Worm (Caenorhabditis elegans): ENCODE results near the gene Y46B2A.3.
A peak's percentile ranks its signal among the peaks of the same experiment; 100 is the strongest.

Gene Y46B2A.3

ce11 chrII:866801-867200 is at the start of gene Y46B2A.3:
Gene Y46B2A.3 (minus strand): TSS chrII:866901.
- TF ChIP-seq ama-1 (optimal IDR thresholded peaks at IDR 0.05) (no peak), scrt-1 (GFP tag; IDR thresholded peaks at IDR 0.05) (no peak), hmg-4 (GFP tag; optimal IDR thresholded peaks at IDR 0.05) (no peak), ceh-36 (tag; optimal IDR thresholded peaks at IDR 0.05) (no peak), tra-4 (tag; optimal IDR thresholded peaks at IDR 0.05) (no peak), ceh-13 (GFP tag; optimal IDR thresholded peaks at IDR 0.05) (no peak)

DNA sequence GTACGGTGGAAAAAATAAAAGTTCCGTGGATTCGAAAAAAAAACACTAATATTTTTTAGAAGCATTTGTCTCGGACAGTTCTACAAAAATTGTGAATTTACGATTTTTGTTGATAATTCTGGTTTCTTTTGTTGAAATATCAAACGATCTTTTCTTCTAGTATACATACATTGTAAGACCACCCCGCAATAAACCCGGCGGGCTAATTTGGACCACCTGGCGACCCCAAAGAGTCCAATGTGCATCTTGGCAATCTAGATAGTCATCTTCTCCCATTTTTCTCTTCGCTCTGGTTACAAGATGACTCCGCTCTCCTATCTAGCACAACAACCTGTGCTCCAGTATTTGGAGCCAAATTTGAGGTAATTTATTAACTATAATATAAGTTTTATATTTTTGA is 49.1 kb upstream of the Y46B2A.3 start, which contains the start of gene fbxc-29:
Gene fbxc-29, plus strand, starts transcription at position 301 of the 400 bp plus-strand sequence.
- TF ChIP-seq ets-7 (tag; optimal IDR thresholded peaks at IDR 0.05) (no peak), ceh-13 (GFP tag; optimal IDR thresholded peaks at IDR 0.05) (no peak), aly-1 (tag; optimal IDR thresholded peaks at IDR 0.05) (no peak), tbx-11 (GFP tag; IDR thresholded peaks at IDR 0.05) (no peak), tbx-37 (GFP tag; conservative IDR thresholded peaks at IDR 0.05) (no peak), F13C5.2 (tag; optimal IDR thresholded peaks at IDR 0.05) (no peak), tra-4 (tag; optimal IDR thresholded peaks at IDR 0.05) (no peak), sea-1 (GFP tag; conservative IDR thresholded peaks at IDR 0.05) (no peak), hmbx-1 (tag; optimal IDR thresholded peaks at IDR 0.05) (no peak), hmg-4 (GFP tag; optimal IDR thresholded peaks at IDR 0.05) (no peak), scrt-1 (GFP tag; IDR thresholded peaks at IDR 0.05) (no peak), hnd-1 (tag; optimal IDR thresholded peaks at IDR 0.05) (no peak), pes-1 (GFP tag; IDR thresholded peaks at IDR 0.05) (no peak), flt-1 (GFP tag; IDR thresholded peaks at IDR 0.05) (no peak), B0310.2 (tag; optimal IDR thresholded peaks at IDR 0.05) (no peak), ceh-36 (tag; optimal IDR thresholded peaks at IDR 0.05) (no peak), ama-1 (optimal IDR thresholded peaks at IDR 0.05) (no peak)

DNA sequence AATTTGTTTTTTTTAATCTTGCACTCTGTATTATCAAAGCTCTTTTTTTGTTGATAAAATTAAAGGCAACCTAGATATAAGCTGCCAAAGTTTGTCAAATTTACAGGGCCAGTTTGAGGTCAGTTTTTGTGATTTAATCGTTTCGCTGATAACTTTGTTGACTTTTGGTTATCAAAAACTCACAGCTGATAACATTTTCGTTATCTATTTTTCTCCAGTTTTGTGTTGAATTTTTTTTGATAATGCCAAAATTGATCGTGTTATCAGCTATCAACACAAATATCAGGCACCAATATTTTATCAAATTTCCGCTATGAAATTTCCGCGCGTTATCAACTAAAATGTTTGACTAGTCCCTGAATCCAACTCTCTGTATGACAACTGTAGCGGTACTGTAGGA is 48.5 kb upstream of the Y46B2A.3 start:
- TF ChIP-seq flt-1 (GFP tag; IDR thresholded peaks at IDR 0.05) (no peak), hnd-1 (tag; optimal IDR thresholded peaks at IDR 0.05) (no peak), B0310.2 (tag; optimal IDR thresholded peaks at IDR 0.05) (no peak), ets-7 (tag; optimal IDR thresholded peaks at IDR 0.05) (no peak)

DNA sequence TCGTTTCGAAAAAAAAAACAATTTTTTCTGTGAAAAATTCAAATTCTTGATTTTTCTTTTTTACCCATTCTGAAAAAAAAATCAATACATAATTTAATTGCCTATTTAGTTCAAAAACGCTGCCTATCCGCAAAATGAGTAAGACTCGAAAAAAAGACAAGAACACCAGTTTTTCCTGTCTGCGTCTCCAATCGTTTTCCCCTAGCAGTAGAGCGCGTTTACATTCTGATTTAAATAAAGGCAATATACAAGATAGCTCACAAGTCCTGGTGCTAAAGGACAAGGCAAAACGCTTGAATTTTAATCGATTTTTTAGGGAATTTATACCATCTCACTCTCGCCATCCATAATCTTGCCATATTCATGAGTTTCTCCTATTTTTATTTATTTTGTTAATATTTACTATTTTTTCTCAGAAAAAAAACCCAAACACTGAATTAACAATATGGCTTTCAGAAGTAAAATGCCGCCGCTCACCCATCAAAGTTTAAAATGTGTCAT is 46.6 kb upstream of the Y46B2A.3 start, which contains the start of gene fbxc-33:
Gene fbxc-33, plus strand, starts transcription at position 451 of the 501 bp plus-strand sequence.
- TF ChIP-seq ceh-13 (GFP tag; optimal IDR thresholded peaks at IDR 0.05) (no peak), scrt-1 (GFP tag; IDR thresholded peaks at IDR 0.05) (no peak), pes-1 (GFP tag; IDR thresholded peaks at IDR 0.05) (no peak), ets-7 (tag; optimal IDR thresholded peaks at IDR 0.05) (no peak), ama-1 (optimal IDR thresholded peaks at IDR 0.05) (no peak), tra-4 (tag; optimal IDR thresholded peaks at IDR 0.05) (no peak), flt-1 (GFP tag; IDR thresholded peaks at IDR 0.05) (no peak), hmbx-1 (tag; optimal IDR thresholded peaks at IDR 0.05) (no peak), F13C5.2 (tag; optimal IDR thresholded peaks at IDR 0.05) (no peak), aly-1 (tag; optimal IDR thresholded peaks at IDR 0.05) (no peak)

- TF ChIP-seq ceh-13 (GFP tag; optimal IDR thresholded peaks at IDR 0.05) (no peak), hnd-1 (tag; optimal IDR thresholded peaks at IDR 0.05) (no peak), tbx-37 (GFP tag; conservative IDR thresholded peaks at IDR 0.05) (no peak), sea-1 (GFP tag; conservative IDR thresholded peaks at IDR 0.05) (no peak), hmg-4 (GFP tag; optimal IDR thresholded peaks at IDR 0.05) (no peak), pes-1 (GFP tag; IDR thresholded peaks at IDR 0.05) (no peak), flt-1 (GFP tag; IDR thresholded peaks at IDR 0.05) (no peak), tra-4 (tag; optimal IDR thresholded peaks at IDR 0.05) (no peak), ama-1 (optimal IDR thresholded peaks at IDR 0.05) (no peak), ets-7 (tag; optimal IDR thresholded peaks at IDR 0.05) (no peak), tbx-11 (GFP tag; IDR thresholded peaks at IDR 0.05) (no peak), B0310.2 (tag; optimal IDR thresholded peaks at IDR 0.05) (no peak), ceh-36 (tag; optimal IDR thresholded peaks at IDR 0.05) (no peak)
Measured at ce11 chrII:911680-912079, 45.0 kb upstream of the Y46B2A.3 start, which contains the start of gene fbxc-31. Gene fbxc-31 (plus strand): TSS chrII:911980.

DNA sequence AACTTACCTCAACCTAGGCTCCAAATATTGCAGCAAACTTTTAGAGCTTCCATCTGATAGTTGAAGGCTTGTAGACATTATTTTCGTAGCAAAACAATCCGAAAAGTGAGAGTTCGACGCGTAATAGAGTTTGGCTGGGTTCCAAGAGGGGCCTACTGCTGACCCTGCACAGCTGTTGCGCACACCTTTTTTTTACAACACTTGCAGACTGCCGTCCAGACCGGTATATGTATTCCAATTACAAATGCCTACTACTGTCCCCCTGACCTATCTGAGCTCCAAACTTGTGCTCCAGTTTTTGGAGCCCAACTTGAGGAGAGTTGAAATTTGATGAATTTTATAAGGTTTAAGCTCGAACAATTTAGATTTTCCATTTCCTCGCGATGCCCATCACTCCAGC is 42.9 kb upstream of the Y46B2A.3 start, which contains the start of the genes fbxc-24 and fbxc-27:
Gene fbxc-24, minus strand, starts transcription at position 101 of the 400 bp plus-strand sequence.
Gene fbxc-27, plus strand, starts transcription at position 216 of the 400 bp plus-strand sequence.
- no peak for TF ChIP-seq B0310.2 (tag; optimal IDR thresholded peaks at IDR 0.05)

DNA sequence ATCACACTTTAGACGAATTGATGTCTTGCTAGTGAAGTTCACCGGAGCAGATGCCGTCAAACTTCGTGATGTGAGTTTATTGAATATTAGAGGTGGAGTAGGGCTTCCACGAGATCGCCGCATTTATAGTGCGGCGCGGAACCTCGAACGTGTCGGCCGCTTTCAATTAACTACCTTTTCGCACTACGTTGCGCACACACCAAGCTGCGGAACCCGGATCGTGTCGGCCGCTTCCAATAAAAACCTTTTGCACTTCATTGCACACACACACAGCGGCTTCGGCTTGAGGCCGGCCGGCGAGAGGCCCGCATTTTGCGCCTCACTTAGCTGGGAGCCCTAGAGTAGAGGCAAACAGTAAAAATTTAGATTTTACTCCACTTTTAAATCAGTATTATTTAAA is 38.6 kb upstream of the Y46B2A.3 start:
- TF ChIP-seq F13C5.2 (tag; optimal IDR thresholded peaks at IDR 0.05) (no peak), aly-1 (tag; optimal IDR thresholded peaks at IDR 0.05) (no peak), ets-7 (tag; optimal IDR thresholded peaks at IDR 0.05) (no peak), pes-1 (GFP tag; IDR thresholded peaks at IDR 0.05) (peak; percentile 37; the same call in 1 of the 2 replicates), ceh-13 (GFP tag; optimal IDR thresholded peaks at IDR 0.05) (no peak), B0310.2 (tag; optimal IDR thresholded peaks at IDR 0.05) (no peak), sea-1 (GFP tag; conservative IDR thresholded peaks at IDR 0.05) (0 out of 2 replicates have a peak, but pooled peaks have one; percentile 29), tbx-37 (GFP tag; conservative IDR thresholded peaks at IDR 0.05) (no peak)

- no peak for TF ChIP-seq pes-1 (GFP tag; IDR thresholded peaks at IDR 0.05)
- TF ChIP-seq tbx-37 (GFP tag; conservative IDR thresholded peaks at IDR 0.05) = no peak
- TF ChIP-seq hnd-1 (tag; optimal IDR thresholded peaks at IDR 0.05) = no peak
- no peak for TF ChIP-seq ets-7 (tag; optimal IDR thresholded peaks at IDR 0.05)
- TF ChIP-seq ceh-13 (GFP tag; optimal IDR thresholded peaks at IDR 0.05) = no peak
- TF ChIP-seq ama-1 (optimal IDR thresholded peaks at IDR 0.05) = no peak
- no peak for TF ChIP-seq B0310.2 (tag; optimal IDR thresholded peaks at IDR 0.05)
- no peak for TF ChIP-seq aly-1 (tag; optimal IDR thresholded peaks at IDR 0.05)
- TF ChIP-seq flt-1 (GFP tag; IDR thresholded peaks at IDR 0.05) = no peak
- no peak for TF ChIP-seq scrt-1 (GFP tag; IDR thresholded peaks at IDR 0.05)
- TF ChIP-seq hmbx-1 (tag; optimal IDR thresholded peaks at IDR 0.05) = no peak
- TF ChIP-seq ceh-36 (tag; optimal IDR thresholded peaks at IDR 0.05) = no peak
- no peak for TF ChIP-seq hmg-4 (GFP tag; optimal IDR thresholded peaks at IDR 0.05)
Measured at ce11 chrII:901632-902031, 34.9 kb upstream of the Y46B2A.3 start, which contains the start of gene T07D3.2. Gene T07D3.2 (plus strand): TSS chrII:901932.
